Worm (Caenorhabditis elegans) whole organism, L1 larva: Measurements from ENCODE around the gene F54G2.1.

Experiments
- C04F5.9 ChIP-seq: sonication (generic microtip); optimal IDR thresholded peaks from 2 replicates; lab custom pipeline; 2016; ENCODE audit warnings: missing genetic modification characterization, missing compliant biosample characterization
- C16A3.4 ChIP-seq: fragments of 150-350 bp; optimal IDR thresholded peaks from 2 replicates; lab custom pipeline; 2014; ENCODE audit warnings: missing biosample characterization, missing genetic modification characterization
- C34B4.2 ChIP-seq: sonication (generic microtip); optimal IDR thresholded peaks from 2 replicates; lab custom pipeline; 2017; ENCODE audit warnings: mild to moderate bottlenecking, missing genetic modification characterization, missing compliant biosample characterization
- alr-1 ChIP-seq: fragments of 200-800 bp; sonication (Bioruptor generic); optimal IDR thresholded peaks from 2 replicates; lab custom pipeline; 2018; ENCODE audit warnings: borderline replicate concordance, mild to moderate bottlenecking, missing genetic modification characterization, missing compliant biosample characterization
- aly-2 ChIP-seq: fragments of 150-350 bp; optimal IDR thresholded peaks from 2 replicates; lab custom pipeline; 2014; ENCODE audit warnings: missing biosample characterization, missing genetic modification characterization
- blmp-1 ChIP-seq: fragments of 150-350 bp; optimal IDR thresholded peaks from 2 replicates; lab custom pipeline; 2014; ENCODE audit warnings: missing biosample characterization, missing genetic modification characterization
- ceh-8 ChIP-seq: fragments of 200-800 bp; sonication (Bioruptor generic); optimal IDR thresholded peaks from 2 replicates; lab custom pipeline; 2018; ENCODE audit warnings: mild to moderate bottlenecking, missing genetic modification characterization, moderate library complexity, missing compliant biosample characterization
- ces-1 ChIP-seq: fragments of 150-350 bp; optimal IDR thresholded peaks from 2 replicates; lab custom pipeline; 2014; ENCODE audit warnings: missing biosample characterization, missing genetic modification reagents, missing genetic modification characterization
- efl-1 ChIP-seq, 4 experiments: fragments of 150-350 bp; optimal IDR thresholded peaks in 3 of 4; peaks in 1 of 4; 1 replicate in 1 of 4; 2 replicates in 3 of 4; lab custom pipeline; 2014; ENCODE audit warnings: missing biosample characterization in 2 of 4, missing genetic modification characterization in 2 of 4, missing genetic modification reagents in 2 of 4
- elt-2 ChIP-seq: sonication (generic microtip); optimal IDR thresholded peaks from 2 replicates; lab custom pipeline; 2016; ENCODE audit warnings: missing genetic modification characterization, mild to moderate bottlenecking, inconsistent platforms, missing compliant biosample characterization, missing genetic modification reagents
- elt-3 ChIP-seq, 6 experiments: fragments of 150-350 bp in 1 of 6; sonication (generic microtip); optimal IDR thresholded peaks; 2 replicates each; lab custom pipeline; 2017 to 2018; ENCODE audit warnings: missing biosample characterization in 6 of 6, missing genetic modification characterization in 6 of 6, inconsistent platforms in 1 of 6
- grh-1 ChIP-seq: fragments of 200-800 bp; sonication (Bioruptor generic); IDR thresholded peaks from 2 replicates; pipeline ENCODE4 v1.3.6; 2022; ENCODE audit warnings: missing genetic modification reagents, missing genetic modification characterization, missing compliant biosample characterization
- hlh-4 ChIP-seq: sonication (generic microtip); optimal IDR thresholded peaks from 2 replicates; lab custom pipeline; 2016; ENCODE audit warnings: mild to moderate bottlenecking, missing genetic modification characterization, missing compliant biosample characterization
- hpl-2 ChIP-seq: fragments of 150-350 bp; optimal IDR thresholded peaks from 2 replicates; lab custom pipeline; 2014; ENCODE audit warnings: missing biosample characterization, missing genetic modification reagents, missing genetic modification characterization
- isw-1 ChIP-seq: fragments of 200-800 bp; sonication (Bioruptor generic); IDR thresholded peaks from 2 replicates; pipeline ENCODE4 v1.3.6; 2022; ENCODE audit warnings: missing genetic modification characterization, missing compliant biosample characterization
- lin-14 ChIP-seq: fragments of 200-800 bp; sonication (Bioruptor generic); optimal IDR thresholded peaks from 2 replicates; lab custom pipeline; 2018; ENCODE audit warnings: mild to moderate bottlenecking, missing genetic modification characterization, moderate library complexity, missing compliant biosample characterization
- lin-35 ChIP-seq, 2 experiments: fragments of 150-350 bp; optimal IDR thresholded peaks; 2 replicates each; lab custom pipeline; 2014; ENCODE audit warnings: missing biosample characterization in 2 of 2, missing genetic modification characterization in 2 of 2, missing genetic modification reagents in 2 of 2
- lin-39 ChIP-seq: fragments of 150-350 bp; optimal IDR thresholded peaks from 2 replicates; lab custom pipeline; 2014; ENCODE audit warnings: missing biosample characterization, missing genetic modification reagents, missing genetic modification characterization
- lir-3 ChIP-seq: sonication (generic microtip); optimal IDR thresholded peaks from 2 replicates; lab custom pipeline; 2016; ENCODE audit warnings: mild to moderate bottlenecking, missing genetic modification characterization, moderate library complexity, missing compliant biosample characterization; ENCODE audit not compliant: poor library complexity
- lsy-2 ChIP-seq, 2 experiments: fragments of 150-350 bp; optimal IDR thresholded peaks; 2 replicates each; lab custom pipeline; 2014; ENCODE audit warnings: missing biosample characterization in 2 of 2, missing genetic modification characterization in 2 of 2
- mdl-1 ChIP-seq, 2 experiments: fragments of 150-350 bp; optimal IDR thresholded peaks; 2 replicates each; lab custom pipeline; 2014 to 2017; ENCODE audit warnings: missing biosample characterization in 2 of 2, missing genetic modification characterization in 2 of 2, inconsistent platforms in 1 of 2
- mef-2 ChIP-seq: fragments of 150-350 bp; optimal IDR thresholded peaks from 2 replicates; lab custom pipeline; 2014; ENCODE audit warnings: missing biosample characterization, missing genetic modification characterization
- mep-1 ChIP-seq: fragments of 150-350 bp; optimal IDR thresholded peaks from 2 replicates; lab custom pipeline; 2014; ENCODE audit warnings: missing biosample characterization, missing genetic modification characterization
- nhr-19 ChIP-seq: fragments of 200-800 bp; sonication (Bioruptor generic); conservative IDR thresholded peaks from 2 replicates; pipeline ENCODE4 v1.3.6; 2022; ENCODE audit warnings: missing genetic modification characterization, missing compliant biosample characterization
- nhr-20 ChIP-seq: sonication (generic microtip); optimal IDR thresholded peaks from 2 replicates; lab custom pipeline; 2016; ENCODE audit warnings: mild to moderate bottlenecking, missing genetic modification characterization, missing compliant biosample characterization
- nhr-237 ChIP-seq: fragments of 150-350 bp; optimal IDR thresholded peaks from 2 replicates; lab custom pipeline; 2014; ENCODE audit warnings: missing biosample characterization, missing genetic modification characterization
- nhr-71 ChIP-seq: sonication (generic microtip); optimal IDR thresholded peaks from 2 replicates; lab custom pipeline; 2016; ENCODE audit warnings: mild to moderate bottlenecking, missing genetic modification characterization, moderate library complexity, missing compliant biosample characterization
- nhr-85 ChIP-seq: sonication (generic microtip); peaks from one replicate; lab custom pipeline; 2016; ENCODE audit warnings: missing genetic modification characterization, inconsistent platforms, missing compliant biosample characterization
- nhr-90 ChIP-seq: sonication (generic microtip); optimal IDR thresholded peaks from 2 replicates; lab custom pipeline; 2016; ENCODE audit warnings: mild to moderate bottlenecking, missing genetic modification characterization, missing compliant biosample characterization; ENCODE audit not compliant: poor library complexity
- pag-3 ChIP-seq: sonication (generic microtip); optimal IDR thresholded peaks from 2 replicates; lab custom pipeline; 2017; ENCODE audit warnings: missing genetic modification characterization, mild to moderate bottlenecking, missing compliant biosample characterization, antibody characterized with exemption, borderline replicate concordance; ENCODE audit not compliant: insufficient read depth
- pqm-1 ChIP-seq: sonication (generic microtip); optimal IDR thresholded peaks from 3 replicates; lab custom pipeline; 2017; ENCODE audit warnings: missing biosample characterization, missing genetic modification characterization
- skn-1 ChIP-seq: fragments of 150-350 bp; optimal IDR thresholded peaks from 2 replicates; lab custom pipeline; 2014; ENCODE audit warnings: missing biosample characterization, missing genetic modification characterization
- snu-23 ChIP-seq: sonication (generic microtip); optimal IDR thresholded peaks from 2 replicates; lab custom pipeline; 2016; ENCODE audit warnings: missing genetic modification characterization, missing compliant biosample characterization
- sox-4 ChIP-seq: sonication (generic microtip); optimal IDR thresholded peaks from 2 replicates; lab custom pipeline; 2016; ENCODE audit warnings: missing genetic modification characterization, missing compliant biosample characterization
- tbx-2 ChIP-seq: sonication (generic microtip); optimal IDR thresholded peaks from 2 replicates; lab custom pipeline; 2016; ENCODE audit warnings: missing genetic modification characterization, missing compliant biosample characterization
- unc-130 ChIP-seq: fragments of 150-350 bp; optimal IDR thresholded peaks from 2 replicates; lab custom pipeline; 2017; ENCODE audit warnings: missing biosample characterization, missing genetic modification characterization, inconsistent platforms
- unc-30 ChIP-seq: sonication (generic microtip); optimal IDR thresholded peaks from 2 replicates; lab custom pipeline; 2017; ENCODE audit warnings: missing biosample characterization, missing genetic modification characterization
- vab-15 ChIP-seq: sonication (generic microtip); optimal IDR thresholded peaks from 2 replicates; lab custom pipeline; 2017; ENCODE audit warnings: missing genotype, mild to moderate bottlenecking, missing genetic modification characterization, missing compliant biosample characterization
- ztf-11 ChIP-seq, 2 experiments: sonication (generic microtip); optimal IDR thresholded peaks; 2 replicates each; lab custom pipeline; 2016 to 2017; ENCODE audit warnings: missing genetic modification characterization in 2 of 2, missing biosample characterization in 1 of 2, missing compliant biosample characterization in 1 of 2

Gene F54G2.1

DNA sequence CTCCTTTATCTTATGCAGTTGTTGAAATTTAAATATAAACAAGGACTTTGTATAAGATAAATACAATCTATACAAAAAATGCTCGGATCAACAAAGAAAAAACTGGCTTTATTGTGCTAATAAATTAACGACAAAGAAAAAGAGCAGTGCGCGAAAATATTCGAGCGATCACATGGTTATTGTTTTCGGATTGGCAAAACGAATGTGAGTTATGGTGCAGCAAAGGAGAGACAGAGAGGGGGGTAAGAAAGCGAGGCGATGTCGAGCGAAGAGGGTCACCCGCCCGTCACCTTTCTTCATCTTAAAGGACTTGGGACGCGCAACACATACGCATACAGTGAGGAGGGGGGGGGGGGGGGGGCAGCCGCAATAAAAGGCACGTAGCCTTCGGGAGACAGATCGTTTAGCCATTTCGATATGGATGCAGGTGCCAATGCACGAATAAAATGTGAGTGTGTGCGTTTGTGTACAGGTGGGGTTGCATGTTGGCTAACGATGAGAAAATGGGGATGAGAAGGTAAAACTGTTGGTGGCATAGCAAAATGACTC lies 81.0 kb downstream of the F54G2.1 start (continued):
- TF ChIP-seq ces-1 (GFP tag; lab: Kevin White, UChicago) (no peak), lin-39 (tag; lab: Kevin White, UChicago) (no peak), hlh-4 (tag; lab: Kevin White, UChicago) (no peak), lin-35 (GFP tag; optimal IDR thresholded peaks at IDR 0.05; lab: Kevin White, UChicago) (no peak), alr-1 (no peak), unc-30 (tag; lab: Kevin White, UChicago) (no peak), unc-130 (tag; lab: Kevin White, UChicago) (no peak), elt-2 (tag; lab: Kevin White, UChicago) (no peak), nhr-85 (tag; lab: Kevin White, UChicago) (peak; percentile 86), C34B4.2 (tag; lab: Kevin White, UChicago) (no peak), isw-1 (GFP tag; lab: Robert Waterston, UW) (no peak), pqm-1 (tag; lab: Kevin White, UChicago) (no peak)

DNA sequence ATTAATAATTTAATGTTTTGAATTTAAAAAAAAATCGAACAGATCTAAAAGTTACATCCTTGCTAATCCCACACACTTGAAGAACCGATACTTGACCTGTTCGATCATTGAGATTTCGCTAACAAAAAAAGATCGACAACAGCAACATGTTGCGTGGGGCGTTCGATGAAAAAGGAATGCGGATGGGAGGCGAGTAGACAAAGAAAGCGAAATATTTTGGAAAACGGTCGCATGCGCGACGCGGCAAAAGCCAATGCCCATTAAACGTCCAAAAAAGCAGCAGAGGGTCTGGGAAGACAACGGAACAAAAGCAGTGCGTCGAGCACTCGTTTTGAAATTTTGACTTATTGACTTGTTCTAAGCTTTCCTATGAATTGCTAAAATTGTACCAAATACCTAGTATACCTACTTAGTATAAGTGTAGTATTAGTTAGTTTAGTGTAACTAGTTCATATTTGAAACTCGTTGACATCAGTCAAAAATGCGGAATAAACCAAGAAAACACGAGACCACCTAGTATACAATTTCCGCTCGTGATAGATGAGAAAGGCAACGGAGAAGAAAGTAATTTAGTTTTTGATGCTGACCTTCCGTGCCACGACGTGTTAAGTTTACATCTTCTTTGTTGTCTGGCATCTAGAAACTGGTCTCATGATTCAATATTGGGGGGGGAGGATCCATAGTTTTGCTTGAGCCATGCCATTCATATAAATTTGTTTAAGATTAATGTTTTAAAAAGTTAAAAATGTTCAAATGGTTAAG lies 82.2 kb downstream of the F54G2.1 start:
- no peak for TF ChIP-seq C04F5.9
- 0 out of 2 replicates have a peak, but pooled peaks have one; percentile 12 for TF ChIP-seq nhr-19 (GFP tag; lab: Robert Waterston, UW)
- TF ChIP-seq ztf-11 (tag; optimal IDR thresholded peaks at IDR 0.05; lab: Kevin White, UChicago): no peak
- TF ChIP-seq mef-2 (tag; lab: Kevin White, UChicago): no peak
- TF ChIP-seq nhr-20: peak; percentile 73
- peak in 1 of 2 experiments; percentile 59 for TF ChIP-seq lin-35 (GFP tag; optimal IDR thresholded peaks at IDR 0.05; lab: Kevin White, UChicago)
- peak; percentile 63 for TF ChIP-seq vab-15
- TF ChIP-seq C16A3.4 (tag; lab: Kevin White, UChicago): peak; percentile 7
- peak; percentile 32 for TF ChIP-seq nhr-90 (tag; lab: Kevin White, UChicago)
- peak; percentile 70 for TF ChIP-seq nhr-71 (tag; lab: Kevin White, UChicago)
- TF ChIP-seq pag-3 (tag; lab: Kevin White, UChicago): peak; percentile 76
- TF ChIP-seq lsy-2 (tag; optimal IDR thresholded peaks at IDR 0.05; lab: Kevin White, UChicago): peak in 1 of 2 experiments; percentile 10
- TF ChIP-seq elt-3 (tag; optimal IDR thresholded peaks at IDR 0.05; lab: Kevin White, UChicago): peak in 2 of 6 experiments; percentile 52 to 61
- TF ChIP-seq mdl-1 (tag; optimal IDR thresholded peaks at IDR 0.05; lab: Kevin White, UChicago): peak in 1 of 2 experiments; percentile 56
- TF ChIP-seq sox-4: no peak
- TF ChIP-seq hlh-4 (tag; lab: Kevin White, UChicago): no peak
- peak; percentile 69 for TF ChIP-seq snu-23
- TF ChIP-seq hpl-2: no peak
- no peak for TF ChIP-seq grh-1 (GFP tag; lab: Robert Waterston, UW)
- TF ChIP-seq isw-1 (GFP tag; lab: Robert Waterston, UW): no peak
- TF ChIP-seq nhr-85 (tag; lab: Kevin White, UChicago): peak; percentile 91
- peak; percentile 48 for TF ChIP-seq mep-1 (tag; lab: Kevin White, UChicago)
- peak; percentile 2 for TF ChIP-seq lir-3 (tag; lab: Kevin White, UChicago)
- peak; percentile 80 for TF ChIP-seq lin-14 (GFP tag; lab: Kevin White, UChicago)
- peak; percentile 65 for TF ChIP-seq skn-1 (tag; lab: Kevin White, UChicago)
- TF ChIP-seq tbx-2 (tag; lab: Kevin White, UChicago): peak; percentile 8
- TF ChIP-seq nhr-237 (tag; lab: Kevin White, UChicago): no peak
- no peak for TF ChIP-seq aly-2 (tag; lab: Kevin White, UChicago)
- TF ChIP-seq blmp-1 (tag; lab: Kevin White, UChicago): peak; percentile 46
- no peak for TF ChIP-seq efl-1 (optimal IDR thresholded peaks at IDR 0.05; lab: Kevin White, UChicago)
- no peak for TF ChIP-seq efl-1 (GFP tag; optimal IDR thresholded peaks at IDR 0.05 in 1 of 2; lab: Kevin White, UChicago)
- TF ChIP-seq ceh-8: no peak
